Worm (Caenorhabditis elegans) whole organism, midembryonic: Measurements from ENCODE around the gene B0024.3.

Experiments used
- T22C8.4 ChIP-seq: fragments of 200-800 bp; sonication (Bioruptor generic); IDR thresholded peaks from 2 replicates; pipeline ENCODE4 v1.3.6; 2022; ENCODE audit warnings: missing genetic modification characterization, missing compliant biosample characterization
- cog-1 ChIP-seq: sonication (generic microtip); optimal IDR thresholded peaks from 2 replicates; lab custom pipeline; 2016; ENCODE audit warnings: missing genetic modification characterization, missing compliant biosample characterization
- flt-1 ChIP-seq: fragments of 200-800 bp; sonication (Bioruptor generic); IDR thresholded peaks from 2 replicates; pipeline ENCODE4 v1.3.6; 2022; ENCODE audit warnings: missing genetic modification characterization, missing compliant biosample characterization
- klf-2 ChIP-seq: fragments of 200-800 bp; sonication (Bioruptor generic); conservative IDR thresholded peaks from 2 replicates; pipeline ENCODE4 v1.3.6; 2022; ENCODE audit warnings: missing genetic modification reagents, missing genetic modification characterization, missing compliant biosample characterization
- med-1 ChIP-seq: sonication (generic microtip); optimal IDR thresholded peaks from 2 replicates; lab custom pipeline; 2017; ENCODE audit warnings: missing genetic modification characterization, mild to moderate bottlenecking, missing compliant biosample characterization, antibody characterized with exemption, missing genetic modification reagents; ENCODE audit not compliant: insufficient read depth
- ref-1 ChIP-seq: fragments of 200-800 bp; sonication (Bioruptor generic); conservative IDR thresholded peaks from 2 replicates; pipeline ENCODE4 v1.3.6; 2022; ENCODE audit warnings: missing genetic modification reagents, missing genetic modification characterization, missing compliant biosample characterization
- tab-1 ChIP-seq: fragments of 200-800 bp; sonication (Bioruptor generic); IDR thresholded peaks from 2 replicates; pipeline ENCODE4 v1.3.6; 2022; ENCODE audit warnings: missing genetic modification characterization, missing compliant biosample characterization
- ztf-23 ChIP-seq: fragments of 200-800 bp; sonication (Bioruptor generic); IDR thresholded peaks from 2 replicates; pipeline ENCODE4 v1.3.6; 2022; ENCODE audit warnings: missing genetic modification reagents, missing genetic modification characterization, missing compliant biosample characterization
- ztf-29 ChIP-seq: fragments of 200-800 bp; sonication (Bioruptor generic); IDR thresholded peaks from 2 replicates; pipeline ENCODE4 v1.3.6; 2022; ENCODE audit warnings: missing genetic modification reagents, missing genetic modification characterization, missing compliant biosample characterization

The B0024.3 gene

DNA sequence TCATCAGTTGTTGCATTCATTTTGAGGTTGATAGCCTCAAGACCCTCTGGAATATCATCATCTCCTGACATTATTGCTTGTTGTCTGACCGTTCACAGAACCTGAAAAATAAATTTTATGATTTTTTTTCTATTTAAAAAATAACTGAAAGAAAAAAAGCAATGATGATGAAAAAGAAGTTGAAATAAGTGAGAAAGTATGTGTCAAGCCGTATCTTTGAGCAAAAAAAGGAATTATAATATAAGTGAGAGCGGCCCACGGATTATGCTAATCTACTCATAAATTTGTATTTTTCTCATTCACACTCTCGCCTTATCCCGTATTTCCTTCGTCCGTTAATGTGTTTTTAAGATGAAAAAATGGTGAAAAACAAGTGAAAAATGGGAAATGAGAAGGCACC, 17.1 kb upstream of the B0024.3 start, which contains the start of gene ric-4:
ric-4 (minus strand) TSS at position 101 of the 400 bp plus-strand sequence.
- TF ChIP-seq med-1 (GFP tag; lab: Kevin White, UChicago) (no peak), T22C8.4 (GFP tag; lab: Robert Waterston, UW) (no peak), tab-1 (GFP tag; lab: Robert Waterston, UW) (no peak), cog-1 (no peak), ztf-23 (GFP tag; lab: Robert Waterston, UW) (no peak), ztf-29 (GFP tag; lab: Robert Waterston, UW) (no peak), flt-1 (GFP tag; lab: Robert Waterston, UW) (no peak), ref-1 (no peak)

DNA sequence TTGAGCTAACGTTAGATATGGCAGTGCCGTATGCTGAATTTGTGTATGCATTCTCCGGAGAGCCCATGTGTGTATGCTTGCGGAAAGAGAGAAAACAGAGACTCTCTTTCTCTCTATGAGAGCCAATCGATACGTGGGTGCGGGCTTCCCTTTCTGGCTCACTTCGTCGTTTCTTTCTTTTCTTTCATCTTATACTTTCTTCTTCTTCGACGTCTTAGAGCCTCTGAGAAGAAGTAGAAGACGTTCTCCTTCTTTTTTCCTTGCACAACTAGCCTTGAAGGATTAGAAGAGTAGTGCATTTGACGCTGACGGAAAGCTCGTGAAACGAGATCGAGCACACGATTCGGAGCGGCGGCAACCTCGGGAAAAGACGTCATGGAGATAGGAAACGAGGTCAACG, 13.5 kb upstream of the B0024.3 start:
- 0 out of 2 replicates have a peak, but pooled peaks have one; percentile 45 for TF ChIP-seq T22C8.4 (GFP tag; lab: Robert Waterston, UW)
- TF ChIP-seq tab-1 (GFP tag; lab: Robert Waterston, UW), result no peak

DNA sequence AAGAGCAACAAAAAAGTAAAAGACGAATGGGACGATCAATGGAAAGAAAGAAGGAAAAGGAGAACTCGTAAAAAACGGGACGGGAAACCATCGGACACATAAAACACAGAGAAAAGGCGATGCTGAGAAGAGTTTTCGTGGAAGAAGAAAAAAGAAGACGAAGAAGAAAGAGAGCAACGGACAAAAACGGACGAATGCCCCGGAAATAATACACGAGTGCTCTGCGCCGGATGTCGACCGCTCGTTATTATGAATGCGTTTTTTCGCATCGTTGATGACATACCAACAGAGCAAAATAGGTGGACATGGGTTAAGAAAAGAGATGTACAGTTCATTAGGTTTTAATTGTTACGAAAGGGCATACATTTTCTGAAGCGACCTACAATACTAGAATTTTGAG, 11.7 kb upstream of the B0024.3 start, which contains the start of gene Y22F5A.11:
Y22F5A.11 (minus strand) TSS at position 28 of the 400 bp plus-strand sequence.
- TF ChIP-seq tab-1 (GFP tag; lab: Robert Waterston, UW), result no peak
- no peak for TF ChIP-seq med-1 (GFP tag; lab: Kevin White, UChicago)
- TF ChIP-seq T22C8.4 (GFP tag; lab: Robert Waterston, UW), result no peak
- no peak for TF ChIP-seq flt-1 (GFP tag; lab: Robert Waterston, UW)
- no peak for TF ChIP-seq cog-1
- no peak for TF ChIP-seq ref-1
- TF ChIP-seq ztf-23 (GFP tag; lab: Robert Waterston, UW), result no peak
- no peak for TF ChIP-seq klf-2 (GFP tag; lab: Robert Waterston, UW)
- TF ChIP-seq ztf-29 (GFP tag; lab: Robert Waterston, UW), result no peak

DNA sequence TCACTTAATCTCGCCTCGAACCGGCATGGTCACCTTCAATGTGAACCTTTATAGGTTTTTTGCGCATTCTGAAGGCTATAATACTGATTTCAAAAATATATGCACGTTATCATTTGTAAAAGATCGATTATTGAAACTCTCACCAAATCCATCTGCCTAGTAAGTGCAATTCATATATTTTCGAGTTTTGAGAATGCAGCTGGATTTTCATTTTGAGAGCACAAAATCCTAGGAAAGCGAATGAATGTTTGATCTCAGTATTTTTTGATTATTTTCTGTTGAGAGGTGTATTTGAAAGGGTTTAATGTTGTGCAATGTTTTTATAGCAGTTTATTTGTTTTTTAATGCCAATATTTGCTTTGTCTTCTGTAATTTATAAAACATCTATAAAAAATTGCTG, 11.3 kb upstream of the B0024.3 start:
- TF ChIP-seq flt-1 (GFP tag; lab: Robert Waterston, UW), result no peak
- TF ChIP-seq med-1 (GFP tag; lab: Kevin White, UChicago), result no peak
- TF ChIP-seq ref-1, result no peak
- TF ChIP-seq T22C8.4 (GFP tag; lab: Robert Waterston, UW), result no peak
- TF ChIP-seq ztf-29 (GFP tag; lab: Robert Waterston, UW), result no peak
- TF ChIP-seq ztf-23 (GFP tag; lab: Robert Waterston, UW), result no peak
- TF ChIP-seq tab-1 (GFP tag; lab: Robert Waterston, UW), result no peak
- TF ChIP-seq klf-2 (GFP tag; lab: Robert Waterston, UW), result no peak

DNA sequence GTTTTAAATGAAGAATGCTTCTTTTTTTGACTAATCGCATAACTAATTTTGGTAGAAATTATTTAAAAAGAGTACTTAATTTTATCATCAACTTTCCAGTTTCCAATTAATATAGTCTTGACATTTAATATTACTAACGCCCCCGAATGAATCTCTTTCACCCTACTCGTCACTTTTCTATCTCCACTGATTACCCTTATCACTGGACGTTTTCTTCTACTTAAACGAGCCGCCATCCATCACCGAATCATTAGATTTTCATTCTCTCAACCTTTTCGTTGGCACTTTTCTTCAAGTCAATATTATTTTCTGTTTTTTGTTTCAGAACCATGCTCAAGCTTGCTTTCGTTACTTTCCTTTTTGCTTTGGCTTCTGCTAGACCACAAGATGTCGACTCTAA, 9.8 kb upstream of the B0024.3 start, which contains the start of gene lys-1:
lys-1 (plus strand) TSS at position 326 of the 400 bp plus-strand sequence.
- TF ChIP-seq ztf-23 (GFP tag; lab: Robert Waterston, UW) (no peak), ref-1 (no peak), flt-1 (GFP tag; lab: Robert Waterston, UW) (no peak), med-1 (GFP tag; lab: Kevin White, UChicago) (no peak), ztf-29 (GFP tag; lab: Robert Waterston, UW) (no peak), T22C8.4 (GFP tag; lab: Robert Waterston, UW) (no peak), cog-1 (no peak), tab-1 (GFP tag; lab: Robert Waterston, UW) (no peak), klf-2 (GFP tag; lab: Robert Waterston, UW) (no peak)

DNA sequence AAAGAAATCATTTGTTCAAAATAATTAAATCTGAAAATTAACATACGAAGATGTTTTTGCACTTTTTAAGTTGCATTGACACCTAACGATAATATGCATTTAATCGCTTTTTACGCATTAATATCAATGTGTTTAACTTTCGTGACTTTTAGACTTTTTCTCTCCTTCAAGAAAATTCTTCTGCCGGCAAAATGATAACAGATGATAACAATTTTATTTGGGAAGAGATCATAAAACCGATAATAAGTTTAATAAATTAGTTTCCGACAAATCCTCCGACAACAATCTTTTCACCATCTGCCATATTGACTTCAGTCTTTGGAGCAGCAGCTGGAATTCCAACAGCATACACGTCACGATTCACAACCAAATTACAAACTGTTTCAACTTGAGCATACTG, 7.2 kb upstream of the B0024.3 start:
- TF ChIP-seq tab-1 (GFP tag; lab: Robert Waterston, UW), result no peak
- no peak for TF ChIP-seq flt-1 (GFP tag; lab: Robert Waterston, UW)
- no peak for TF ChIP-seq ztf-29 (GFP tag; lab: Robert Waterston, UW)
- TF ChIP-seq cog-1, result no peak
- no peak for TF ChIP-seq ztf-23 (GFP tag; lab: Robert Waterston, UW)
- TF ChIP-seq ref-1, result no peak
- no peak for TF ChIP-seq med-1 (GFP tag; lab: Kevin White, UChicago)
- TF ChIP-seq T22C8.4 (GFP tag; lab: Robert Waterston, UW), result no peak

DNA sequence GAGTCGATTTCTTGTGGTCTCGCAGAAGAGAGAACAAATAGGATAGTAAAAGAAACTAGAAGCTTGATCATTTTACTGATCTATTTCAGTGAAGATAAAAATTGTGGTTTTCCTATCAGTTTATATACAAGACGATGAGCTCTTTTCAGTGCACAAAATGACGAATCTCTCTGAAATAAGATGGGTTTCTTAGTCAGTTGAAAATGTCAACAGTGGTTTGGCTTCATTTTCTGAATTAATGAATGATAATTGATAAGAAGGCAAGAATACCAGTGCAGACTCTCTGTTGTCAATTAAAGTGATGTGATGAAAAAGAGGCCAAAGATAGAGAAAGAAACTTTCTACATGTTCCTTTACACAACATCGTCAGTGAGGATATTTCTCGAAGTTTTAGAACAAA, 6.0 kb upstream of the B0024.3 start, which contains the start of gene lys-2:
lys-2 (minus strand) TSS at position 101 of the 400 bp plus-strand sequence.
- TF ChIP-seq med-1 (GFP tag; lab: Kevin White, UChicago) (no peak), tab-1 (GFP tag; lab: Robert Waterston, UW) (no peak), cog-1 (no peak)

DNA sequence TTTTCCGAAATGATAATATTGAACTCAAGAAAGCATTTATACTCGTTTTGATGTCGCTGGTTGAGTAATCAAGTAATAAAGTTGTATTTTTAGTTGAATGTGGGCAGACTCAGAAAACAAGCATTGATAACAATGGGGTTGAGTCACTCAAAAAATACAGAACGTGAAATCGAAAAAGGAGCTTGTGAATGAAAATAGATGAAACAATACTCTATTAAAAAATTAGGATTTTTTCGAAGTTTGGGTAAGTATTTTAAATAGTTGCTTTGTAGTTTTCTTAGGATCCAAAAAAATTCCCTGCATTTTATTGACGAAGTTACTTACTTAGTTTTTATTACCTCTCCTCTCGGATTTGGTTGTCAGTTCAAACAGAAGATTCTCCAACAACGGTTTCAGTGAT, 3.9 kb upstream of the B0024.3 start, which contains the start of gene lys-3:
lys-3 (minus strand) TSS at position 101 of the 400 bp plus-strand sequence.
- TF ChIP-seq med-1 (GFP tag; lab: Kevin White, UChicago), result no peak
- no peak for TF ChIP-seq cog-1
- no peak for TF ChIP-seq ztf-23 (GFP tag; lab: Robert Waterston, UW)
- TF ChIP-seq T22C8.4 (GFP tag; lab: Robert Waterston, UW), result no peak
- TF ChIP-seq flt-1 (GFP tag; lab: Robert Waterston, UW), result no peak
- no peak for TF ChIP-seq klf-2 (GFP tag; lab: Robert Waterston, UW)

DNA sequence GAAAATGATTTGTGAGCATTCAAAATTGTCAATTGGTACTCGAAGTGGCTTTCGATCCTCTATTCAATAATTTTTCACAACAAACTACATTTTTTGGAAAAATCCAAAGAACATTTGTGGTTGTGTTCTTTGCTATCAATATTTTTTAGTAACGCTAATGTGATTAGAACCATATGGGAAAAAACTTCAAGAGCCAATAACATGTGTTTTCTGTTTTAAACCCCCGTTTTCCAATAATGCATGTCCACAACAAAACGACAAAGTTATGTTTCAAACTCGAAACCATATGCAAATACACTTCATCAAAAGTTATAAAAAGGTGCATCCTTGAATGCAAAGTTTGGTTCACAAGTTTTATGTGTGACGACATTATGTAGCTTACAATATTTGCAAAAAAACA, 1.5 kb upstream of the B0024.3 start:
- TF ChIP-seq ztf-23 (GFP tag; lab: Robert Waterston, UW) (no peak), med-1 (GFP tag; lab: Kevin White, UChicago) (no peak), ref-1 (no peak), ztf-29 (GFP tag; lab: Robert Waterston, UW) (no peak), cog-1 (no peak), T22C8.4 (GFP tag; lab: Robert Waterston, UW) (no peak), flt-1 (GFP tag; lab: Robert Waterston, UW) (no peak), klf-2 (GFP tag; lab: Robert Waterston, UW) (no peak)

DNA sequence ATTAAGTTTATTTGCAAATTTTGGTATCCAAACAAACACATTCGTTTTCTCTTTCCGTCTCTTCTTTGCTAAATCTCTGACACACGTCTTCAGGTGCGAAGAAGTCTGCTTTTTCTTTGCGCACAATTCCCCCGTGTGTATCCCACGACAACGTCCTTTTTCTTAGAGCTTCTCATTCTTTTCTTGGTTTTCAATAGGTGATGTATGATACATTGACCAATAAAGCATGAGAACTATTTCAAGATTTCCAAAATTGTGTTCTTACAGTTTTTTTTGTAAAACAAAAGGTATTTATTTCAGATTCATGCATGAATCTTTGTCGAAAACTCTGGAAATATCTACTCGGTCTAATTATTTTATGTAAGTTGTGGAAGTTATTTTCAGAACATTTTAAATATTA, 2.4 kb downstream of the B0024.3 start, which contains the start of gene B0024.15:
B0024.15 (plus strand) TSS at position 301 of the 400 bp plus-strand sequence.
- TF ChIP-seq ref-1 (no peak), tab-1 (GFP tag; lab: Robert Waterston, UW) (no peak), cog-1 (no peak), T22C8.4 (GFP tag; lab: Robert Waterston, UW) (no peak), med-1 (GFP tag; lab: Kevin White, UChicago) (no peak), flt-1 (GFP tag; lab: Robert Waterston, UW) (no peak), ztf-29 (GFP tag; lab: Robert Waterston, UW) (no peak), klf-2 (GFP tag; lab: Robert Waterston, UW) (no peak), ztf-23 (GFP tag; lab: Robert Waterston, UW) (no peak)
